Worm (Caenorhabditis elegans): ENCODE results near the gene cnc-7.

cnc-7 gene

DNA sequence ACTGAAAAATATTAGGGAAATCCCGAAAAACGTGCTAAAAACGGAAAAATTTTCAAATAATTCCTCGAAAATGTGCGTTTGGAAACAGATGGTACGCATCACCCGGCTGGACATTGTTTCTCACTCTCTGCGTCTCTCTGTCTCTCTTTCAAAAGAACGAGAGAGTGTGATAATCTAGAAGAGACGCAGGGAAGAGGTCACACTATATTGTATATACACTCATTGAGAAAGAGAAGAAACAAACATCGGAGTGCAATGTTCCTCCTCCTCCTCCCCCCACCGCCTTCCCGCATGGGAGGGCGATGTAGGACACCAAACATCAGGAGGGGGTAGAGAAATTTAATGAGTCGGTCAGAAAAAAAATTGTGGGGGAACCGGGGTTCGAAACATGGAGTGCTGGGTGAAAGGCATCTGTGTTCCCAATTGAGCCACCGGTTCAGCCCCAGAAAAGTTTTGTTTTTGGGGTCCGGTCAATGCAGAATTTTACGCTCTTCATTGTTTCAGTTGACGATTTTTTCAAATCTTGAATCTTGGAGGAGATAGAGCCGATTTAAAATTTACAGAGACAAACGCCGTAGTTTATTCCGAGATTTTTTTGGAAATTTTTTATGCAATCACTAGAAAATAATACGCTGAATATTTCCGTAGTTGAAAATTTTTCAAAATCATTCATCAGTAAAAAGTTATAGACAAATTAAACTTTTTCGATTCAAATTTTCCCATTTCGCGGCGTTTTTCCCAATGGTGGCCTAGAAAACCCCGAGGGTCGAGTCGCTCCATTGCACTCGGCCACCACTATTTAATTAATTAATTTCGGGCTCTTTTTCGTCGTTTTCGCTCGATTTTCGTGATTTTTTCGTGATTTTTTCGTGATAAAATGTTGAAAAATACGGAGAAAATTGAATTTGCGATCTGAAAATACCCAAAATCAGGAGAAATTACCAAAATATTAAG is 30.6 kb downstream of the cnc-7 start (continued):
- TF ChIP-seq elt-1 (tag; optimal IDR thresholded peaks at IDR 0.05; ENCODE audit: borderline replicate concordance, insufficient read depth) (no peak), nhr-2 (tag; optimal IDR thresholded peaks at IDR 0.05) (peak; percentile 45), mab-5 (tag; optimal IDR thresholded peaks at IDR 0.05) (no peak), mep-1 (tag; optimal IDR thresholded peaks at IDR 0.05) (peak; percentile 63)

DNA sequence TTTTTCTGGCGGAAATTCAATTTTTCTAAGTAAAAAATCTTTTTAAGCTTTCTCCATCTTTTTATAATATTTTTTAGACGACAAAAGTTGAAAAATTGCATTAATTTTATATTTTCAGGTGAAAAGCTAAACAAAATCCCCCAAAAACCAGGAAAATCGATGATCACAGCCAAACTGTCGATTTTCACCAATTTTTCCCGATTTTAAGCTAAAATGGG is 31.2 kb downstream of the cnc-7 start, which contains the start of the genes fce-2 and F48F5.8:
Gene fce-2 (plus strand): TSS at position 119 of the 218 bp plus-strand sequence.
Gene F48F5.8 (plus strand): TSS at position 160 of the 218 bp plus-strand sequence.
- TF ChIP-seq pha-4 (tag; optimal IDR thresholded peaks at IDR 0.05) (no peak), unc-39 (tag; optimal IDR thresholded peaks at IDR 0.05) (no peak), M03D4.4 (tag; optimal IDR thresholded peaks at IDR 0.05) (no peak), nhr-28 (tag; optimal IDR thresholded peaks at IDR 0.05) (no peak), hlh-1 (tag; optimal IDR thresholded peaks at IDR 0.05) (no peak), mab-5 (tag; optimal IDR thresholded peaks at IDR 0.05) (no peak), unc-62 (GFP tag; optimal IDR thresholded peaks at IDR 0.05) (no peak), elt-3 (tag; optimal IDR thresholded peaks at IDR 0.05) (no peak), blmp-1 (tag; optimal IDR thresholded peaks at IDR 0.05) (no peak), flh-1 (GFP tag; optimal IDR thresholded peaks at IDR 0.05) (no peak), bed-3 (GFP tag; optimal IDR thresholded peaks at IDR 0.05) (no peak)
